Worm (Caenorhabditis elegans) whole organism, L4 larva: Measurements from ENCODE around the gene Y38H6C.24.

Experiments used
- F44E2.7 ChIP-seq: fragments of 200-800 bp; sonication (Bioruptor generic); IDR thresholded peaks from 2 replicates; pipeline ENCODE4 v2.1.2; 2022; ENCODE audit warnings: missing genetic modification characterization, missing compliant biosample characterization
- F49E8.2 ChIP-seq: sonication (generic microtip); optimal IDR thresholded peaks from 2 replicates; lab custom pipeline; 2016; ENCODE audit warnings: missing compliant biosample characterization, mild to moderate bottlenecking, missing genetic modification characterization, borderline replicate concordance
- R02D3.7 ChIP-seq: fragments of 150-350 bp; sonication (generic microtip); optimal IDR thresholded peaks from 3 replicates; lab custom pipeline; 2014; ENCODE audit warnings: missing biosample characterization, missing genetic modification characterization
- Y75B8A.6 ChIP-seq: fragments of 200-800 bp; sonication (Bioruptor generic); IDR thresholded peaks from 2 replicates; pipeline ENCODE4 v1.3.6; 2022; ENCODE audit warnings: missing genetic modification reagents, missing genetic modification characterization, missing compliant biosample characterization
- ZK337.2 ChIP-seq: fragments of 200-800 bp; sonication (Bioruptor generic); IDR thresholded peaks from 2 replicates; pipeline ENCODE4 v1.3.6; 2022; ENCODE audit warnings: missing genetic modification reagents, missing genetic modification characterization, missing compliant biosample characterization
- ama-1 ChIP-seq: fragments of 150-350 bp; optimal IDR thresholded peaks from 2 replicates; lab custom pipeline; 2014; ENCODE audit warnings: inconsistent platforms, mixed read lengths
- arid-1 ChIP-seq: fragments of 200-800 bp; sonication (Bioruptor generic); conservative IDR thresholded peaks from 2 replicates; pipeline ENCODE4 v1.3.6; 2022; ENCODE audit warnings: missing genetic modification reagents, missing genetic modification characterization, missing compliant biosample characterization
- attf-4 ChIP-seq: sonication (generic microtip); optimal IDR thresholded peaks from 3 replicates; lab custom pipeline; 2017; ENCODE audit warnings: missing biosample characterization, missing genetic modification characterization
- ceh-20 ChIP-seq: fragments of 200-800 bp; sonication (Bioruptor generic); IDR thresholded peaks from 2 replicates; pipeline ENCODE4 v1.3.6; 2022; ENCODE audit warnings: missing genetic modification reagents, missing genetic modification characterization, missing compliant biosample characterization
- ceh-32 ChIP-seq: sonication (generic microtip); optimal IDR thresholded peaks from 2 replicates; lab custom pipeline; 2016; ENCODE audit warnings: mild to moderate bottlenecking, missing genetic modification characterization, missing compliant biosample characterization; ENCODE audit not compliant: poor library complexity
- daf-12 ChIP-seq: fragments of 150-350 bp; optimal IDR thresholded peaks from 2 replicates; lab custom pipeline; 2014; ENCODE audit warnings: missing biosample characterization, missing genetic modification reagents, missing genetic modification characterization
- daf-8 ChIP-seq: fragments of 200-800 bp; sonication (Bioruptor generic); IDR thresholded peaks from 2 replicates; pipeline ENCODE4 v1.3.6; 2022; ENCODE audit warnings: missing genetic modification characterization, missing compliant biosample characterization
- egl-43 ChIP-seq: fragments of 200-800 bp; sonication (Bioruptor generic); IDR thresholded peaks from 2 replicates; pipeline ENCODE4 v1.3.6; 2022; ENCODE audit warnings: missing genetic modification reagents, missing genetic modification characterization, missing compliant biosample characterization
- fos-1 ChIP-seq: fragments of 150-350 bp; optimal IDR thresholded peaks from 2 replicates; lab custom pipeline; 2014; ENCODE audit warnings: missing biosample characterization, missing genetic modification characterization
- hlh-11 ChIP-seq: fragments of 200-800 bp; sonication (Bioruptor generic); optimal IDR thresholded peaks from 2 replicates; lab custom pipeline; 2018; ENCODE audit warnings: mild to moderate bottlenecking, missing genetic modification characterization, missing compliant biosample characterization
- hlh-30 ChIP-seq: sonication (generic microtip); optimal IDR thresholded peaks from 2 replicates; lab custom pipeline; 2017; ENCODE audit warnings: antibody characterized with exemption, mild to moderate bottlenecking, missing genetic modification characterization, missing compliant biosample characterization; ENCODE audit not compliant: insufficient read depth
- jun-1 ChIP-seq: fragments of 150-350 bp; optimal IDR thresholded peaks from 2 replicates; lab custom pipeline; 2014; ENCODE audit warnings: missing biosample characterization, missing genetic modification reagents, missing genetic modification characterization
- lim-7 ChIP-seq: fragments of 200-800 bp; sonication (Bioruptor generic); IDR thresholded peaks from 2 replicates; pipeline ENCODE4 v1.3.6; 2022; ENCODE audit warnings: missing genetic modification characterization, missing compliant biosample characterization
- lin-1 ChIP-seq: fragments of 200-800 bp; sonication (Bioruptor generic); IDR thresholded peaks from 2 replicates; pipeline ENCODE4 v1.3.6; 2022; ENCODE audit warnings: missing genetic modification reagents, missing genetic modification characterization, missing compliant biosample characterization
- lin-13 ChIP-seq: fragments of 150-350 bp; optimal IDR thresholded peaks from 2 replicates; lab custom pipeline; 2014; ENCODE audit warnings: missing biosample characterization, missing genetic modification reagents, missing genetic modification characterization
- lin-15B ChIP-seq: fragments of 150-350 bp; sonication (generic microtip); optimal IDR thresholded peaks from 3 replicates; lab custom pipeline; 2014; ENCODE audit warnings: missing biosample characterization, missing genetic modification characterization
- lir-3 ChIP-seq: sonication (generic microtip); optimal IDR thresholded peaks from 2 replicates; lab custom pipeline; 2016; ENCODE audit warnings: mild to moderate bottlenecking, missing genetic modification characterization, missing compliant biosample characterization
- lsy-2 ChIP-seq, 2 experiments: fragments of 150-350 bp in 1 of 2; sonication (generic microtip) in 1 of 2; optimal IDR thresholded peaks; 2 replicates each; lab custom pipeline; 2014 to 2017; ENCODE audit warnings: missing biosample characterization in 2 of 2, missing genetic modification characterization in 2 of 2
- madf-5 ChIP-seq, 2 experiments: fragments of 200-800 bp; sonication (Bioruptor generic); IDR thresholded peaks; 2 replicates each; pipeline ENCODE4 v1.3.6; 2022; ENCODE audit warnings: missing compliant biosample characterization in 2 of 2, missing genetic modification characterization in 2 of 2
- mes-2 ChIP-seq: sonication (generic microtip); optimal IDR thresholded peaks from 2 replicates; lab custom pipeline; 2016; ENCODE audit warnings: missing genotype, mild to moderate bottlenecking, missing genetic modification characterization, missing compliant biosample characterization; ENCODE audit not compliant: poor library complexity, severe bottlenecking
- mxl-2 ChIP-seq: fragments of 200-800 bp; sonication (Bioruptor generic); conservative IDR thresholded peaks from 2 replicates; pipeline ENCODE4 v1.3.6; 2022; ENCODE audit warnings: missing genetic modification reagents, missing genetic modification characterization, missing compliant biosample characterization
- mxl-3 ChIP-seq: fragments of 200-800 bp; sonication (Bioruptor generic); optimal IDR thresholded peaks from 2 replicates; lab custom pipeline; 2018; ENCODE audit warnings: mild to moderate bottlenecking, missing genetic modification characterization, missing compliant biosample characterization
- nhr-25 ChIP-seq: sonication (generic microtip); optimal IDR thresholded peaks from 2 replicates; lab custom pipeline; 2017; ENCODE audit warnings: missing genetic modification characterization, mild to moderate bottlenecking, missing compliant biosample characterization, antibody characterized with exemption, moderate library complexity, borderline replicate concordance; ENCODE audit not compliant: insufficient read depth
- nhr-41 ChIP-seq: fragments of 200-800 bp; sonication (Bioruptor generic); IDR thresholded peaks from 2 replicates; pipeline ENCODE4 v1.3.6; 2022; ENCODE audit warnings: missing genetic modification reagents, missing genetic modification characterization, missing compliant biosample characterization
- nhr-42 ChIP-seq: fragments of 200-800 bp; sonication (Bioruptor generic); IDR thresholded peaks from 2 replicates; pipeline ENCODE4 v1.3.6; 2022; ENCODE audit warnings: missing genetic modification characterization, missing compliant biosample characterization
- nhr-48 ChIP-seq: sonication (generic microtip); optimal IDR thresholded peaks from 2 replicates; lab custom pipeline; 2016; ENCODE audit warnings: mild to moderate bottlenecking, missing genetic modification characterization, missing compliant biosample characterization
- nhr-77 ChIP-seq: fragments of 150-350 bp; optimal IDR thresholded peaks from 2 replicates; lab custom pipeline; 2014; ENCODE audit warnings: missing biosample characterization, missing genetic modification characterization
- saeg-2 ChIP-seq: fragments of 200-800 bp; sonication (Bioruptor generic); IDR thresholded peaks from 2 replicates; pipeline ENCODE4 v1.3.6; 2022; ENCODE audit warnings: missing genetic modification reagents, missing genetic modification characterization, missing compliant biosample characterization
- sdz-12 ChIP-seq: fragments of 200-800 bp; sonication (Bioruptor generic); optimal IDR thresholded peaks from 2 replicates; lab custom pipeline; 2018; ENCODE audit warnings: mild to moderate bottlenecking, missing genetic modification characterization, missing compliant biosample characterization
- snpc-1.2 ChIP-seq: fragments of 200-800 bp; sonication (Bioruptor generic); IDR thresholded peaks from 2 replicates; pipeline ENCODE4 v1.3.6; 2022; ENCODE audit warnings: missing genetic modification reagents, missing genetic modification characterization, missing compliant biosample characterization
- tag-97 ChIP-seq: fragments of 200-800 bp; sonication (Bioruptor generic); IDR thresholded peaks from 2 replicates; pipeline ENCODE4 v1.3.6; 2022; ENCODE audit warnings: missing genetic modification characterization, missing compliant biosample characterization
- unc-62 ChIP-seq, 3 experiments: fragments of 150-350 bp in 1 of 3; sonication (generic microtip); optimal IDR thresholded peaks in 2 of 3; peaks in 1 of 3; 1 replicate in 1 of 3; 2 replicates in 2 of 3; lab custom pipeline; 2014 to 2017; ENCODE audit warnings: missing biosample characterization in 3 of 3, missing genetic modification characterization in 3 of 3, missing genetic modification reagents in 3 of 3, missing genotype in 1 of 3
- vab-7 ChIP-seq: fragments of 200-800 bp; sonication (Bioruptor generic); IDR thresholded peaks from 2 replicates; pipeline ENCODE4 v1.3.6; 2022; ENCODE audit warnings: missing genetic modification reagents, missing genetic modification characterization, missing compliant biosample characterization

The Y38H6C.24 gene

DNA sequence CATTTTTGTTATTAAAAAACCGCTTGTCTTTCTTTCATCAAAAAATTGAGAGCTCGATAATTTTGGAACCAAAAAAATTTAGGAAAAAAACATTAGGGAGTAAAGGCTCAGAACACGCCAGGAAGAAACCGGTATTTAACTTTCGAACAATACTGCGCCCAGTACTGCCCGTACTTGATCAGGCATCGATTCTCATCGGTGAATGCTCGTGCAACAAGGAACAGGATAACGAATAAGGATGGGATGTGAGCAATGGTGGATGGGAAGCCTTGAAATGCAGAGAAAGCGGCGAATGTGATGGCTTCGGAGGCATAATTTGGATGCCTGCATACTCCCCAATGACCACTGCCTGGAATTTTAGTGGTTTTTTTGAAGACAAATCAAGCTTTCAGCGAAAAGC lies 45.4 kb upstream of the Y38H6C.24 start (continued):
- TF ChIP-seq Y75B8A.6 (GFP tag; lab: Robert Waterston, UW) (no peak), R02D3.7 (tag; lab: Kevin White, UChicago) (no peak), snpc-1.2 (GFP tag; lab: Robert Waterston, UW) (peak; percentile 67), ceh-32 (tag; lab: Kevin White, UChicago) (no peak)

DNA sequence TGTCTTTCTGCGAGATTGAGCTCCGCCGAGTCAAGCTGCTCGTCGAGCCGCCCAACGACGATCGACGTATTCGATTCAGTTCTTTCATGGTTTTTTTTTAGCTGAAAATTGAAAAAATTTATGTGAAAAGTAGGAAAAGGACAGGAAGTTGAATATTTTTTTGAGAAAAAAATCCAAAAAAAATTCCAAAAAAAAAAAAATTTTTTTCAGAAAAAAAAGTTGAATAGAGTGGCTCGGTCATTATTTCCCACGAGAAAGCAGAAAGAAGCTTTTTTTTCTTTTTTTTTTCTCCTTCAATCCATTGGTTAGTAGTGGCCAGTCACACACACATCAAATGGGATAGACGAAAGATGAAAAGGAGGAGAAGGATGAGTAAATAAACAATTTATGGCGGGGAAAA lies 41.0 kb upstream of the Y38H6C.24 start, which contains the start of gene dhcr-7:
TSS of gene dhcr-7 (minus strand) at position 101 of the 400 bp plus-strand sequence.
- no peak for TF ChIP-seq vab-7
- TF ChIP-seq ceh-20 (GFP tag; lab: Robert Waterston, UW) = no peak
- TF ChIP-seq attf-4 (tag; lab: Kevin White, UChicago) = no peak
- no peak for TF ChIP-seq egl-43 (GFP tag; lab: Robert Waterston, UW)
- no peak for TF ChIP-seq fos-1 (tag; lab: Kevin White, UChicago)
- no peak for TF ChIP-seq daf-8 (GFP tag; lab: Robert Waterston, UW)
- TF ChIP-seq hlh-11 (tag; lab: Kevin White, UChicago) = no peak
- no peak for TF ChIP-seq mxl-3 (GFP tag; lab: Kevin White, UChicago)
- TF ChIP-seq arid-1 (GFP tag; lab: Robert Waterston, UW) = no peak
- TF ChIP-seq nhr-48 (tag; lab: Kevin White, UChicago) = no peak
- no peak for TF ChIP-seq daf-12 (tag; lab: Kevin White, UChicago)
- no peak for TF ChIP-seq nhr-42 (GFP tag; lab: Robert Waterston, UW)
- no peak for TF ChIP-seq lim-7
- no peak for TF ChIP-seq madf-5 (GFP tag; IDR thresholded peaks at IDR 0.05; lab: Robert Waterston, UW)
- no peak for TF ChIP-seq tag-97 (GFP tag; lab: Robert Waterston, UW)

DNA sequence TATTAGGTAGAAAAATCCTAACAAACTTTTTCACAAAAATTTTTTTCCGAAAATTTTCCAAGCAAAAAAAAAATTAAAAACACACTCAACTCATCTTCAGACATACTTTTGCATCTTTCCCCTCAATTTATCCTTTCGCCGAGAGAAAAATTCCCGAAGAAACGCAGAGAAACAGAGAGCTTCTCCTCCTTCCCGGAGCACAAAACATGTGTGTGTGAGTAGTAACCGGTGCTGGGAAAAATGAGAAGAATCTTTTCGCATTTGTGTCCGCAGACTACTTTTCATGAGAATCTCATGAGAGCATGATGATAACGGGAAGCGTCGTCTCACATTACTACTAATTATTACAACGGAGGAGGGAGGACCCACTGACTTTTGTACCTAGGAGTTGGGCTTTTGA lies 39.7 kb upstream of the Y38H6C.24 start:
- no peak for TF ChIP-seq sdz-12 (GFP tag; lab: Kevin White, UChicago)
- TF ChIP-seq nhr-41 = no peak
- no peak for TF ChIP-seq lir-3 (tag; lab: Kevin White, UChicago)
- no peak for TF ChIP-seq F44E2.7 (GFP tag; lab: Robert Waterston, UW)
- TF ChIP-seq Y75B8A.6 (GFP tag; lab: Robert Waterston, UW) = no peak
- no peak for TF ChIP-seq ama-1 (lab: Kevin White, UChicago)
- TF ChIP-seq mes-2 (tag; lab: Kevin White, UChicago) = no peak
- TF ChIP-seq F49E8.2 (tag; lab: Kevin White, UChicago) = no peak
- TF ChIP-seq ZK337.2 (GFP tag; lab: Robert Waterston, UW) = no peak
- TF ChIP-seq jun-1 (tag; lab: Kevin White, UChicago) = no peak
- no peak for TF ChIP-seq snpc-1.2 (GFP tag; lab: Robert Waterston, UW)
- TF ChIP-seq mxl-2 (GFP tag; lab: Robert Waterston, UW) = no peak
- TF ChIP-seq lin-13 (GFP tag; lab: Kevin White, UChicago) = no peak
- TF ChIP-seq lin-15B (tag; lab: Kevin White, UChicago) = no peak
- peak in 1 of 2 experiments; percentile 12 for TF ChIP-seq lsy-2 (tag; optimal IDR thresholded peaks at IDR 0.05; lab: Kevin White, UChicago)
- no peak for TF ChIP-seq nhr-77 (tag; lab: Kevin White, UChicago)
- peak; percentile 2 for TF ChIP-seq hlh-30
- no peak for TF ChIP-seq lin-1

DNA sequence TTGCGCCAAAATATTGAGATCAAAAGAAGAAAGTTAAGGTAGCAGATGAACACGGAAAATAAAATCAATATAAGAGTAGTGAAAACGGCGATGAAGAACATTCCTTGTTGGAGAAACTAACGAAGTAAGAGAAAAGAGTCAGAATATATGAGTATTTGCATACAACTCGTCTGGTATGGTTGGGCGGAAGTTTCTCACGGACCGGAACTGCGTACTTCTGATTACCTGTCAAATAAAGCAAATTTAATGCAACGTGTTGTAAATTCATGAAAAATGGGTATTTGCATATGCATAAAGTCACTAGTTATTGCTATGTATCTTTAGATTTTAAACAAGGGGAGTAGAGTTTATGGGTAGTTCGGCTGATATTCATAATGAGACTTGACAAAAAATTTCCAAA lies 37.1 kb upstream of the Y38H6C.24 start, which contains the start of gene srbc-78:
TSS of gene srbc-78 (minus strand) at position 101 of the 400 bp plus-strand sequence.
- TF ChIP-seq nhr-25 (tag; lab: Kevin White, UChicago) = no peak
- TF ChIP-seq unc-62 (GFP tag; optimal IDR thresholded peaks at IDR 0.05 in 1 of 2; lab: Kevin White, UChicago) = peak in 1 of 2 experiments; percentile 77
- no peak for TF ChIP-seq unc-62 (tag; optimal IDR thresholded peaks at IDR 0.05; lab: Kevin White, UChicago)
- no peak for TF ChIP-seq saeg-2 (GFP tag; lab: Robert Waterston, UW)
